Fruit fly (Drosophila melanogaster): ENCODE measurements around the gene Cp19.

Gene Cp19

dm6 chr3L:8772998-8773684 lies 43.5 kb downstream of the Cp19 start (continued):
- TF ChIP-seq ind (GFP tag; optimal IDR thresholded peaks at IDR 0.05) (peak; percentile 55), CG17568 (GFP tag; optimal IDR thresholded peaks at IDR 0.05) (peak; percentile 68), Asciz (GFP tag; optimal IDR thresholded peaks at IDR 0.05) (peak; percentile 77), CG3838 (GFP tag; optimal IDR thresholded peaks at IDR 0.05) (no peak), CG34224 (GFP tag; IDR thresholded peaks at IDR 0.05; ENCODE audit: partially characterized antibody) (no peak)

DNA sequence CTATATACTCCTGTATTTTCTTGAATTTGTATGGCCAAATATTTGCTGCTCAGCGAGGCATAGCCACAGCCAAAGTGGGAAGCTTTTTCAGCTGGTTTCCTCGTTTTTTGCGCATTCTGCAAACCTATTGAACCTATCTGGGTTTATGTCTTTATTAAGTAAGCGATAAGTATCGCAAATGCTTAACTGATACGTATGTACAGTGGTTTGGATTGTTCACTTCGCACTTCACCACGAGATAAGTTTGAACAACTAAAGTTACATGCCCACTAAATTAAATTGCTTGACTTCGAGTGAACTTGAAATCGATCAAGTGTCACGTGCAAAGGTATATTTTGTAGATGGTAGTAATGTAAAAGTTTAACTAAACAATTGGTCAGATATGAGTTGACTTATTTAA lies 44.0 kb downstream of the Cp19 start:
- peak; percentile 29 for TF ChIP-seq sd (tag; optimal IDR thresholded peaks at IDR 0.05)
- no peak for TF ChIP-seq HLH54F (GFP tag; optimal IDR thresholded peaks at IDR 0.05)
- peak; percentile 14 for TF ChIP-seq grn (GFP tag; optimal IDR thresholded peaks at IDR 0.05)
- TF ChIP-seq mirr (GFP tag; optimal IDR thresholded peaks at IDR 0.05): peak; percentile 9
- peak; percentile 58 for TF ChIP-seq exex (tag; optimal IDR thresholded peaks at IDR 0.05)
- peak; percentile 20 for TF ChIP-seq sug (tag; optimal IDR thresholded peaks at IDR 0.05)

DNA sequence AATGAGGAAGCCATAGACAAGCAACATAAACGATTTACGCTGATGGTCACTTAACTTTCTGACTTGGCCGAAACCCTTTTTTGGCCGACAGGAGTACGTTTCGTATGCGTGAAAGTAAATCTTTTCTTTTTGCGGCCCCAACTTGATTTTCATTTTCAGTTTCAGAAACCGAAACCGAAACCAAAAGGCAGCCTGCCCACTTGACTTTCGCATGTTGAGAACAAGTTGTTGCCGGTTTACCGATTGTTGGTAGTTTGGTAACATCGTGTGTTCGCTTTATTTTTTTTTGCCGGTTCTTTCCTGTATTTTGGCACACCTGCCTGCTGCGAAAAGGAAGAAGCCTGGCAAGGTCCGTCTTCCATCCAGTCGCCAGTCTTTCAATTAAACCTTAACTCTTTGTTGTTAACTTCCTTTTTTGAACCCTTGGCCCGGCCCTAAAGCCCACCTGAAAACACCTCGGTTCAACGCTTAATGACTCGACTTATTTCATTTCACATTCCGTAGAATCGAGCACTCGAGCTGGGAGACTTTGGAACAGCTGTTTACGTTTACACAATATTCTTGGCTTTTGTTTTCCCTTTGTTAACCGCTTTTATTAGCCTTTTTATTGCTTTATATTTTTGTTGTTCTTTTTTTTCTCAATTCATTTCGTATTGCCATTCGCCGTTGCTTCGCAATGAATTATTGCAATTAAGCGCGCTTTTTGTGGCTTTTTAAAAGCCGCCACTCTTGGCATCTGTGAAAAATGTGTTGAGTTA lies 45.5 kb downstream of the Cp19 start:
- TF ChIP-seq pan (optimal IDR thresholded peaks at IDR 0.05) (no peak), pan (GFP tag; optimal IDR thresholded peaks at IDR 0.05 in 1 of 2, IDR thresholded peaks at IDR 0.05 in 1 of 2) (no peak), D19A (tag; optimal IDR thresholded peaks at IDR 0.05) (no peak), Med (GFP tag) (peak; percentile 15), CG11247 (GFP tag; IDR thresholded peaks at IDR 0.05) (no peak), CG17802 (tag; optimal IDR thresholded peaks at IDR 0.05) (no peak), CG15696 (tag; optimal IDR thresholded peaks at IDR 0.05) (no peak), CG13296 (GFP tag; optimal IDR thresholded peaks at IDR 0.05) (no peak), amos (GFP tag; IDR thresholded peaks at IDR 0.05; ENCODE audit: partially characterized antibody) (no peak), az2 (GFP tag; optimal IDR thresholded peaks at IDR 0.05) (no peak), Kr (GFP tag; optimal IDR thresholded peaks at IDR 0.05) (no peak), da (GFP tag; optimal IDR thresholded peaks at IDR 0.05) (no peak), nom (GFP tag; optimal IDR thresholded peaks at IDR 0.05) (peak; percentile 86), Trl (optimal IDR thresholded peaks at IDR 0.05) (no peak), Trl (GFP tag; optimal IDR thresholded peaks at IDR 0.05) (no peak), CG15269 (tag; optimal IDR thresholded peaks at IDR 0.05) (no peak), Dll (GFP tag; IDR thresholded peaks at IDR 0.05; ENCODE audit: partially characterized antibody) (no peak)

- TF ChIP-seq dysf (GFP tag; IDR thresholded peaks at IDR 0.05): no peak
- TF ChIP-seq exex (tag; optimal IDR thresholded peaks at IDR 0.05): peak; percentile 59
These were observed 47.8 kb downstream of the Cp19 start for dm6 chr3L:8777313-8777924.
